Fruit fly (Drosophila melanogaster): ENCODE measurements around the gene CG43076.

CG43076 gene

dm6 chrX:15175171-15175883 is 48.1 kb downstream of the CG43076 start, which contains the start of gene CG43737:
TSS of gene CG43737 (plus strand) at chrX:15175441.
- TF ChIP-seq CG7045 (GFP tag; optimal IDR thresholded peaks at IDR 0.05) (no peak), ovo (GFP tag; optimal IDR thresholded peaks at IDR 0.05) (no peak), Crg-1 (GFP tag; optimal IDR thresholded peaks at IDR 0.05) (no peak), CG14711 (tag; optimal IDR thresholded peaks at IDR 0.05) (no peak), CG1620 (GFP tag; optimal IDR thresholded peaks at IDR 0.05) (no peak), CG33017 (tag; optimal IDR thresholded peaks at IDR 0.05) (no peak), Hr96 (GFP tag; optimal IDR thresholded peaks at IDR 0.05) (no peak)
